Worm (Caenorhabditis elegans): Measurements from ENCODE around the gene dct-5.

dct-5 gene

ce11 chrII:5447381-5447780 is 10.6 kb upstream of the dct-5 start, which contains the start of gene cex-1:
Gene cex-1, plus strand, starts transcription at chrII:5447681.
- no peak for TF ChIP-seq unc-62 (GFP tag; optimal IDR thresholded peaks at IDR 0.05)

ce11 chrII:5446506-5446905 is 9.8 kb upstream of the dct-5 start, which contains the start of gene nmr-1:
Gene nmr-1, minus strand, starts transcription at chrII:5446606.
- TF ChIP-seq unc-62 (GFP tag; optimal IDR thresholded peaks at IDR 0.05) = no peak

- TF ChIP-seq unc-62 (GFP tag; optimal IDR thresholded peaks at IDR 0.05) = no peak
Measured at ce11 chrII:5437586-5437985, 853 bp upstream of the dct-5 start, which contains the start of gene F07F6.1. Gene F07F6.1, plus strand, starts transcription at chrII:5437886.

DNA sequence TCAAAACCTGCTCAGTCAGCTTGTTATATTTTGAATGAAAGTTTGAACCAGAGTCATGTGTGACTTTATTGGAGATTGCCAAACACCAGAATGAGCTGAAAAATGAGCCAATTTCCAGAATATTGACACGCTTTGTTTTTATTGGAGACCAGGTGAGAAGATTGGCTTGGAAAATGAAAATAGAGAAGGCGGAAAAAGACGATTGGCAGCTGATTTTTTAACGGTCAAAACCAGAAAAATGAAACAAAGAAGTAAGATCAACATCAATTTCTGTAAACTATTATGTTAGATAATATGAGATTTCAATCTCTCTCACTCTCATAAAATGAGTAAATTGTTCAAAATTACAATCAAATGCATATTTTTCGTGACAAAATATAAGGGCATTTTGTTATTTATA is 3.7 kb downstream of the dct-5 start, which contains the start of gene srx-114:
Gene srx-114 (minus strand): TSS at position 101 of the 400 bp plus-strand sequence.
- no peak for TF ChIP-seq unc-62 (GFP tag; optimal IDR thresholded peaks at IDR 0.05)

DNA sequence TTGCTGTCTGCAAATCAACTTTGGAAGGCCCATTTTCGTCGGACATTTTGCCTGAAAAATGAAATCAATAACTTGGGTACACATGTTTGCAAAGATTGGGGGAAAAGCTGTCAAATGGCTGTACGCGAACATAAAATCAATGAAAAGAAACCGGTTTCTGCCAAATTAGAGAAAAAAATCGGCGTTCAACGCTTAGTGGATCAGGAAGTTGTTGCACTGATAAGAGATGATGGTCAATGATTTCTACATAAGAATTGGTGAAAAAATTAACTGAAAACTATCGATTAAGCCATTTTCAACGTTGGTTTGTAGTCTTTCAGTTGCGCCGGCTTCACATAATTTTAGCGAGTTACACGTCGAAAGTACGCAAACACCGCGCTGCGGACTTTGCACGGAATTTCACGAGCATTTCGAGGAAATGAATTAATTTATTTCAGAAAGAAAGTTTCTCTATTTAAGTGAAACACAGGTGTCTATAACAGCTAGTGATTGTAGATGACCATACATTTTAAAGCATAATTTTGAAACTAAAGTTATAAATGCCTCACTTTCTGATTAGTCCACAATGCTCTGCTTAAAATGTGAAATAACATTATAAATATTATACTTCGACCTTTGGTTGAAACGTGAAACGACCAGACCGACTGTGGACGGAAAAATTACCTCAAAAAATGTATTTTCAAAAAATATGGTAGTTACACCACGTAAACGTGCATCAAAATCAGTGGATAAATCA is 7.0 kb downstream of the dct-5 start, which contains the start of the genes F07F6.4 and F07F6.2:
Gene F07F6.4 (minus strand): TSS at position 51 of the 736 bp plus-strand sequence.
Gene F07F6.2 (plus strand): TSS at position 686 of the 736 bp plus-strand sequence.
- TF ChIP-seq unc-62 (GFP tag; optimal IDR thresholded peaks at IDR 0.05) = no peak

DNA sequence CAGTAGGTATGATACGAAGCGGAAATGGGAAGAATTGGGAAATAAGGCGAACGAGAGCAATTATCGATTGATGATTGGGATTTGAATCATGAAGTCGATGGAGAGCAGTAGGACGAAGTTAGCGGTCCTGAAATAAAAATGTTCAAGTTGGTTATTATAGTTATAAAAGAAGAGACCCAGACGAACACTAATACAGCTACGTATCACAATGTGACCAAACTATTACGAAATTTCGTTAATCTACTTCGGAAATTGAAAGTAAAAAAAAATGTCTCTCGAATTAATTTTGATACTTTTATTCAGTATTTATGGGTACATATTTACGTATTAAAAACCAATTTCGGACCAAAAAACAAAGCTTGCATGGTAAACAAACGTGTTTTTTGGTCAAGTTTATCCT is 10.3 kb downstream of the dct-5 start:
- TF ChIP-seq unc-62 (GFP tag; optimal IDR thresholded peaks at IDR 0.05) = no peak

ce11 chrII:5426054-5426453 is 10.7 kb downstream of the dct-5 start:
- no peak for TF ChIP-seq unc-62 (GFP tag; optimal IDR thresholded peaks at IDR 0.05)

ce11 chrII:5425633-5426032 is 11.1 kb downstream of the dct-5 start, which contains the start of gene F07F6.8:
Gene F07F6.8, minus strand, starts transcription at chrII:5425733.
- no peak for TF ChIP-seq unc-62 (GFP tag; optimal IDR thresholded peaks at IDR 0.05)

DNA sequence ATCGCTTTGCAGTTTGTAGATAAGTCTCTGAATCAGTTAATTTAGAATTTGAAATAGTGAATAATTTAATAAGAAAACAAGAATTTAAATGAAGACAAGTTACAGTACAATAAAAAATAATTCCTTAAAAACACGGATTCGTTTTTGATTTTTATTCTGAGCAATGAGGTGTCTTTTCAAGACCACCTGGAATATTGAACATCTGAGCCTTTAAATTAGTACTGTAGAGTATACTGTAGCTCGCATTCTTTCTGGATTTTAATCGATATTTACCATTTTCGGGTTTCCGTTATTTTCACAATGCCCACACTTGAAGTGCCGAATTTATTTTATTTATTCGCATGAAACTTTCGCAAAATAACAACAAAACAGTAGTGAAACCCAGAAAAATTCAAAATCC is 12.9 kb downstream of the dct-5 start, which contains the start of gene F07F6.7:
Gene F07F6.7 (minus strand): TSS at position 27 of the 400 bp plus-strand sequence.
- no peak for TF ChIP-seq unc-62 (GFP tag; optimal IDR thresholded peaks at IDR 0.05)

- TF ChIP-seq unc-62 (GFP tag; optimal IDR thresholded peaks at IDR 0.05) = no peak
Measured at ce11 chrII:5420947-5421614, 15.7 kb downstream of the dct-5 start, which contains the start of gene tofu-6. Gene tofu-6, plus strand, starts transcription at chrII:5421248.

DNA sequence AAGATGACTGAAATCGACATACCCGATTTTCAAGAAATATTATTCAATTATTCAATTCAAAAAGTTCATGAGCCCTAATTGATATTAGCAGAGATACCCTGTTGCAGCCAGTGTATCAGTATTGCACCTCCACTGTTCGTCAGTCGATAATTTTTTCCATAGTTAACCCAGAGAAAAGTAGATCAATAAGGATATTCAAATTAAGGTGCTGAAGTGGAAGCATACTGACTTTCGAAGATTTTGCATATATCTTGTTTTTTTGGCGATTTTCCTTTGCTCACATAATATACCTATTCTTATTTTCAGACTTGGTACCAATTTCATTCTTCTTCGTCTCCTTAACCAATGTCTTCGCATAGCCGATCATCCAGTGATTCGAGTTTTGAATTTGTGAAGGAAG is 17.8 kb downstream of the dct-5 start, which contains the start of gene EEED8.15:
Gene EEED8.15 (plus strand): TSS at position 301 of the 400 bp plus-strand sequence.
- TF ChIP-seq unc-62 (GFP tag; optimal IDR thresholded peaks at IDR 0.05) = no peak

- no peak for TF ChIP-seq unc-62 (GFP tag; optimal IDR thresholded peaks at IDR 0.05)
Measured at ce11 chrII:5418317-5418716, 18.4 kb downstream of the dct-5 start.

- TF ChIP-seq unc-62 (GFP tag; optimal IDR thresholded peaks at IDR 0.05) = no peak
Measured at ce11 chrII:5417905-5418304, 18.8 kb downstream of the dct-5 start.

- TF ChIP-seq unc-62 (GFP tag; optimal IDR thresholded peaks at IDR 0.05) = no peak
Measured at ce11 chrII:5416204-5416764, 20.4 kb downstream of the dct-5 start, which contains the start of gene EEED8.2. Gene EEED8.2, plus strand, starts transcription at chrII:5416714.

DNA sequence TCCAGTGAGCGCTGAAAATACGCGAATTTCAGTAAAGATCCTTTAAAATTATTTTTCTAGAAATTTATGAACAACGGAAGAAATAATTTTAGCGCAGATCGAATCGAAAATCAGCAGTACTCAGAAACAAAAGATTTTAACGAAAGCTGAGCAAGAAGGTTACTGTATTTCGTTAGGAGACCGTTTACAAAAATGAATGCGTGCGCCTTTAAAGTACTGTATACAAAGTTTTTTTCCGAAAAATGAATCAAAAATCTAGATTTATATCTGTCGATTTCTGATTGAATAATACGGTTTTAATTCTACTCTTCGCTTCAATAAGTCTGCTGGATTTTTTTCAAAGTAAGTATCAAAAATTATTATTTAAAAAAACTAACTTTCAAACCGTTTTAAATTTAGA is 22.7 kb downstream of the dct-5 start, which contains the start of the genes EEED8.14 and EEED8.3:
Gene EEED8.14 (minus strand): TSS at position 13 of the 400 bp plus-strand sequence.
Gene EEED8.3 (plus strand): TSS at position 237 of the 400 bp plus-strand sequence.
- TF ChIP-seq unc-62 (GFP tag; optimal IDR thresholded peaks at IDR 0.05) = no peak

DNA sequence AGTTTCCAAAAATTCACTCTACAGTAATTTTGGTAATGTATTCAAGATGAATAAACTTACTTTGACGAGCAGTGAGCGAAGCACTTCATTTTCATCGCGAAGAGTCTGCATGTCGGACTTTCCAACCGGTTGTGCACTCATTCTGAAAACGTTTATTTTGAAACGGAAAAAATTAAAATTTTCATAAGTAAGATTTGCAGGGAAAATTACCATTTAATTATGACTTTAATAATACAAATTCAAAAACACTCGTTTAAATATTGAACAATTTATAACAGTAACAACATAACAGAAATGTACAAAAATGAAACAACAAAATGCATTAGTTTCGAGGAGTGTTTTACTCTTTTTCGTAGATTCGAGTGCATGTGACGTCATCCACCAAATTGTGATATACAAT is 24.3 kb downstream of the dct-5 start, which contains the start of the genes EEED8.13 and EEED8.18:
Gene EEED8.13 (minus strand): TSS at position 101 of the 400 bp plus-strand sequence.
Gene EEED8.18 (minus strand): TSS at position 144 of the 400 bp plus-strand sequence.
- no peak for TF ChIP-seq unc-62 (GFP tag; optimal IDR thresholded peaks at IDR 0.05)
